Fruit fly (Drosophila melanogaster): ENCODE data around the gene RhoGAP92B.

- TF ChIP-seq bab1 (GFP tag; optimal IDR thresholded peaks at IDR 0.05) (no peak), Hr96 (GFP tag; optimal IDR thresholded peaks at IDR 0.05) (peak; percentile 15), tj (GFP tag; optimal IDR thresholded peaks at IDR 0.05) (peak; percentile 25), CG11617 (GFP tag; optimal IDR thresholded peaks at IDR 0.05) (peak; percentile 39), Clk (GFP tag; optimal IDR thresholded peaks at IDR 0.05) (no peak), CG5204 (GFP tag; optimal IDR thresholded peaks at IDR 0.05) (no peak), CG14711 (tag; optimal IDR thresholded peaks at IDR 0.05) (peak; percentile 10), Crg-1 (GFP tag; optimal IDR thresholded peaks at IDR 0.05) (peak; percentile 73), cnc (optimal IDR thresholded peaks at IDR 0.05) (no peak)
These were observed 46.8 kb upstream of the RhoGAP92B start for dm6 chr3R:19858017-19858659.
